Worm (Caenorhabditis elegans) whole organism, dauer: ENCODE measurements around the gene ins-5.

Experiments used
- unc-62 ChIP-seq: sonication (generic microtip); optimal IDR thresholded peaks from 2 replicates; lab custom pipeline; 2017; ENCODE audit warnings: missing biosample characterization, missing genetic modification reagents, missing genetic modification characterization

Gene ins-5

DNA sequence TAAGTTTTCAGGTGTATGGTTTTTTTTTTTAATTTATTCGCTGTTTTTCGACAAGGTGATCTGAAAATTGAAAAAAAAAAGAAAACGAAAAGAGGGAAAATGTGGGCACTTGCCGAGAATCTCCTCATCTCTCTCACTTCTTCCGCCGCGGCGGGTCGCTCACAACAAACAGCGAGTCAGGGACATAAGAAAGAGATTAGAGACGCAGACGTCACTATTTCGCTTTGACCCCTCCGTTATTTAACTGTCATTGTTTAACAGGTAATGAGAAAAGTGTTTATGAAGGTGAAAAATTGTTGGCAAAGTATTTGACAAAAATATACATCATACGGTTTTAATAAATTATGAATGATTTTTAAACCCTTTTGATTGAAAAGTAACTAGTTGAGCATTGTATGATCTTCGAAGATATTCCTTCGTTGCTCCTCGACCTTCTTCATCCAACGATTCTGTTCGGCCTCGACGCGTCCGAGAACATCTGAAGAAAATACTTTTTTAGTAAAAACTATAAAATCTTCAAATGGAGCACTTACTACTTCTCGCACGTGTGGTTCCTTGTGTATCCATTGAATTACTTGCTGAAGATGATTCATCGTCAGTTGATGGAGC, 48.8 kb downstream of the ins-5 start:
- TF ChIP-seq unc-62 (GFP tag; lab: Kevin White, UChicago): no peak

DNA sequence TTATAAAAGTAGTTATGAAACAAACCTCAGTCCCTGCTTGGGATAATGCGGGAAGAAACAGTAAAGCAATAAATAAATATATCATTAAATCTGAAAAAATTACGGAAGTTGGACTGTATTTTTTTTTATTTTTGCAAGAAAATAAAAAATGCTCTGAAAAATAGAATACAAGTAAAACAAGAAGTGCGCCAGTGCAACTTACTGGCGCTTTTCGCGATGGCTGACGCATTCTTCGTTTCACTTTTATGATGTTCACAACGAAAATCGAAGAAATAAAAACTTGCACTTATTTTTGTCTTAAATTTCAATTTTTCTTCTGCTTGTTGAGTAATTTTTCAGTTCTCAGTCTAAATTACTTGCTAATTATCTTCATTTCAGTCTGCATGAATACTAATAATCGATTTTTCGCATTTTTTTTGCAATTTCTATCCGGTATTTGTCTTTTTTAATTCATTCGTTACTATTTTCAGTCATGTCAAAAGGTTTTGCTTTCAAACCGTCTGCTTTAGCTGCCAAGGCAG, 50.3 kb downstream of the ins-5 start, which contains the start of the genes R12C12.6 and ran-5:
Gene R12C12.6, minus strand, starts transcription at position 229 of the 521 bp plus-strand sequence.
Gene ran-5, plus strand, starts transcription at position 471 of the 521 bp plus-strand sequence.
- TF ChIP-seq unc-62 (GFP tag; lab: Kevin White, UChicago): no peak
